Worm (Caenorhabditis elegans) whole organism, L2 larva: Measurements from ENCODE around the gene F44F4.3.
A peak's percentile ranks its signal among the peaks of the same experiment; 100 is the strongest.

Experiments used
- C34F6.9 ChIP-seq: fragments of 150-350 bp; optimal IDR thresholded peaks from 2 replicates; lab custom pipeline; 2014; ENCODE audit warnings: missing biosample characterization, missing genetic modification characterization
- F13H6.1 ChIP-seq: sonication (generic microtip); optimal IDR thresholded peaks from 2 replicates; lab custom pipeline; 2016; ENCODE audit warnings: missing genetic modification characterization, missing compliant biosample characterization
- R02D3.7 ChIP-seq: fragments of 150-350 bp; optimal IDR thresholded peaks from 2 replicates; lab custom pipeline; 2014; ENCODE audit warnings: missing biosample characterization, missing genetic modification characterization
- Y55F3AM.14 ChIP-seq: fragments of 200-800 bp; sonication (Bioruptor generic); optimal IDR thresholded peaks from 2 replicates; lab custom pipeline; 2018; ENCODE audit warnings: mild to moderate bottlenecking, missing genetic modification characterization, missing compliant biosample characterization
- ZK546.5 ChIP-seq: sonication (generic microtip); optimal IDR thresholded peaks from 2 replicates; lab custom pipeline; 2017; ENCODE audit warnings: missing biosample characterization, missing genetic modification characterization
- alr-1 ChIP-seq: fragments of 150-350 bp; optimal IDR thresholded peaks from 2 replicates; lab custom pipeline; 2014; ENCODE audit warnings: missing biosample characterization, missing genetic modification characterization
- aly-2 ChIP-seq: fragments of 150-350 bp; optimal IDR thresholded peaks from 2 replicates; lab custom pipeline; 2014; ENCODE audit warnings: missing biosample characterization, missing genetic modification characterization
- ama-1 ChIP-seq: fragments of 150-350 bp; optimal IDR thresholded peaks from 2 replicates; lab custom pipeline; 2018; ENCODE audit warnings: inconsistent platforms
- blmp-1 ChIP-seq: sonication (generic microtip); optimal IDR thresholded peaks from 2 replicates; lab custom pipeline; 2017; ENCODE audit warnings: missing genetic modification characterization, mild to moderate bottlenecking, missing compliant biosample characterization, antibody characterized with exemption, moderate library complexity; ENCODE audit not compliant: insufficient read depth
- ceh-16 ChIP-seq: fragments of 150-350 bp; optimal IDR thresholded peaks from 2 replicates; lab custom pipeline; 2014; ENCODE audit warnings: missing biosample characterization, missing genetic modification characterization
- ceh-82 ChIP-seq: fragments of 150-350 bp; optimal IDR thresholded peaks from 2 replicates; lab custom pipeline; 2014; ENCODE audit warnings: missing biosample characterization, missing genetic modification characterization
- crh-2 ChIP-seq: sonication (generic microtip); optimal IDR thresholded peaks from 2 replicates; lab custom pipeline; 2017; ENCODE audit warnings: missing biosample characterization, missing genetic modification characterization
- dmd-4 ChIP-seq: sonication (generic microtip); optimal IDR thresholded peaks from 2 replicates; lab custom pipeline; 2017; ENCODE audit warnings: missing biosample characterization, missing genetic modification characterization
- egl-27 ChIP-seq: sonication (generic microtip); optimal IDR thresholded peaks from 3 replicates; lab custom pipeline; 2017; ENCODE audit warnings: missing biosample characterization, missing genetic modification reagents, missing genetic modification characterization
- elt-1 ChIP-seq: fragments of 150-350 bp; optimal IDR thresholded peaks from 2 replicates; lab custom pipeline; 2014; ENCODE audit warnings: missing biosample characterization, missing genetic modification characterization
- elt-3 ChIP-seq: sonication (generic microtip); optimal IDR thresholded peaks from 2 replicates; lab custom pipeline; 2017; ENCODE audit warnings: missing biosample characterization, missing genetic modification characterization
- fos-1 ChIP-seq: fragments of 150-350 bp; optimal IDR thresholded peaks from 2 replicates; lab custom pipeline; 2014; ENCODE audit warnings: missing biosample characterization, missing genetic modification characterization
- gmeb-1 ChIP-seq: fragments of 150-350 bp; optimal IDR thresholded peaks from 2 replicates; lab custom pipeline; 2014; ENCODE audit warnings: missing biosample characterization, missing genetic modification characterization
- lin-11 ChIP-seq: fragments of 150-350 bp; sonication (generic microtip); optimal IDR thresholded peaks from 2 replicates; lab custom pipeline; 2014; ENCODE audit warnings: missing biosample characterization, missing genetic modification characterization, inconsistent platforms, mixed read lengths
- lin-13 ChIP-seq: fragments of 150-350 bp; optimal IDR thresholded peaks from 2 replicates; lab custom pipeline; 2014; ENCODE audit warnings: missing biosample characterization, missing genetic modification reagents, missing genetic modification characterization
- lin-39 ChIP-seq: fragments of 150-350 bp; optimal IDR thresholded peaks from 2 replicates; lab custom pipeline; 2014; ENCODE audit warnings: missing biosample characterization, missing genetic modification reagents, missing genetic modification characterization
- lsy-2 ChIP-seq, 2 experiments: fragments of 150-350 bp in 1 of 2; sonication (generic microtip) in 1 of 2; optimal IDR thresholded peaks; 2 replicates each; lab custom pipeline; 2014 to 2017; ENCODE audit warnings: missing biosample characterization in 2 of 2, missing genetic modification characterization in 2 of 2
- mab-5 ChIP-seq: fragments of 150-350 bp; optimal IDR thresholded peaks from 2 replicates; lab custom pipeline; 2014; ENCODE audit warnings: missing biosample characterization, missing genetic modification characterization
- mbf-1 ChIP-seq: sonication (generic microtip); optimal IDR thresholded peaks from 2 replicates; lab custom pipeline; 2017; ENCODE audit warnings: missing biosample characterization, missing genetic modification characterization
- mdl-1 ChIP-seq, 2 experiments: fragments of 150-350 bp in 1 of 2; sonication (generic microtip) in 1 of 2; optimal IDR thresholded peaks; 2 replicates each; lab custom pipeline; 2017; ENCODE audit warnings: missing biosample characterization in 2 of 2, missing genetic modification characterization in 2 of 2
- nhr-10 ChIP-seq: sonication (generic microtip); optimal IDR thresholded peaks from 2 replicates; lab custom pipeline; 2017; ENCODE audit warnings: missing biosample characterization, missing genetic modification characterization
- nhr-11 ChIP-seq: fragments of 150-350 bp; optimal IDR thresholded peaks from 2 replicates; lab custom pipeline; 2014; ENCODE audit warnings: missing biosample characterization, missing genetic modification characterization
- nhr-12 ChIP-seq: fragments of 150-350 bp; optimal IDR thresholded peaks from 2 replicates; lab custom pipeline; 2014; ENCODE audit warnings: missing biosample characterization, missing genetic modification characterization
- nhr-129 ChIP-seq: fragments of 150-350 bp; optimal IDR thresholded peaks from 2 replicates; lab custom pipeline; 2014; ENCODE audit warnings: missing biosample characterization, missing genetic modification characterization
- nhr-21 ChIP-seq: fragments of 150-350 bp; optimal IDR thresholded peaks from 2 replicates; lab custom pipeline; 2014; ENCODE audit warnings: missing biosample characterization, missing genetic modification characterization
- nhr-23 ChIP-seq: fragments of 150-350 bp; optimal IDR thresholded peaks from 2 replicates; lab custom pipeline; 2014; ENCODE audit warnings: missing biosample characterization, missing genetic modification reagents, missing genetic modification characterization
- nhr-237 ChIP-seq: fragments of 150-350 bp; optimal IDR thresholded peaks from 2 replicates; lab custom pipeline; 2014; ENCODE audit warnings: missing biosample characterization, missing genetic modification characterization
- nhr-25 ChIP-seq: fragments of 150-350 bp; sonication (generic microtip); optimal IDR thresholded peaks from 3 replicates; lab custom pipeline; 2014; ENCODE audit warnings: missing biosample characterization, missing genetic modification characterization
- nhr-6 ChIP-seq: fragments of 150-350 bp; optimal IDR thresholded peaks from 2 replicates; lab custom pipeline; 2014; ENCODE audit warnings: missing biosample characterization, missing genetic modification characterization
- nhr-77 ChIP-seq: fragments of 150-350 bp; optimal IDR thresholded peaks from 2 replicates; lab custom pipeline; 2014; ENCODE audit warnings: missing biosample characterization, missing genetic modification characterization
- peb-1 ChIP-seq: fragments of 150-350 bp; optimal IDR thresholded peaks from 2 replicates; lab custom pipeline; 2014; ENCODE audit warnings: missing biosample characterization, missing genetic modification characterization
- sem-4 ChIP-seq: fragments of 150-350 bp; optimal IDR thresholded peaks from 2 replicates; lab custom pipeline; 2014; ENCODE audit warnings: missing biosample characterization, missing genetic modification reagents, missing genetic modification characterization
- skn-1 ChIP-seq: sonication (generic microtip); optimal IDR thresholded peaks from 2 replicates; lab custom pipeline; 2017; ENCODE audit warnings: missing biosample characterization, missing genetic modification characterization
- sma-3 ChIP-seq: sonication (generic microtip); optimal IDR thresholded peaks from 2 replicates; lab custom pipeline; 2016; ENCODE audit warnings: missing genetic modification reagents, missing genetic modification characterization, missing compliant biosample characterization
- sma-9 ChIP-seq, 2 experiments: fragments of 150-350 bp in 1 of 2; sonication (generic microtip) in 1 of 2; optimal IDR thresholded peaks; 2 replicates each; lab custom pipeline; 2014 to 2016; ENCODE audit warnings: missing genetic modification characterization in 2 of 2, mild to moderate bottlenecking in 1 of 2, missing biosample characterization in 1 of 2, missing compliant biosample characterization in 1 of 2, missing genetic modification reagents in 1 of 2, moderate library complexity in 1 of 2
- snpc-4 ChIP-seq: fragments of 150-350 bp; optimal IDR thresholded peaks from 2 replicates; lab custom pipeline; 2014; ENCODE audit warnings: missing biosample characterization, missing genetic modification characterization
- unc-39 ChIP-seq: fragments of 150-350 bp; optimal IDR thresholded peaks from 2 replicates; lab custom pipeline; 2014; ENCODE audit warnings: missing biosample characterization, missing genetic modification characterization
- unc-55 ChIP-seq: fragments of 150-350 bp; sonication (generic microtip); optimal IDR thresholded peaks from 3 replicates; lab custom pipeline; 2014; ENCODE audit warnings: missing biosample characterization, missing genetic modification reagents, missing genetic modification characterization
- unc-62 ChIP-seq: fragments of 150-350 bp; optimal IDR thresholded peaks from 2 replicates; lab custom pipeline; 2014; ENCODE audit warnings: missing biosample characterization, missing genetic modification reagents, missing genetic modification characterization
- zag-1 ChIP-seq: fragments of 150-350 bp; optimal IDR thresholded peaks from 2 replicates; lab custom pipeline; 2014; ENCODE audit warnings: missing biosample characterization, missing genetic modification characterization
- ztf-1 ChIP-seq: fragments of 200-800 bp; sonication (Bioruptor generic); conservative IDR thresholded peaks from 2 replicates; pipeline ENCODE4 v1.3.6; 2022; ENCODE audit warnings: missing genetic modification characterization, missing compliant biosample characterization
- ztf-11 ChIP-seq: sonication (generic microtip); optimal IDR thresholded peaks from 2 replicates; lab custom pipeline; 2017; ENCODE audit warnings: missing biosample characterization, missing genetic modification characterization
- ztf-4 ChIP-seq: fragments of 150-350 bp; optimal IDR thresholded peaks from 2 replicates; lab custom pipeline; 2014; ENCODE audit warnings: missing biosample characterization, missing genetic modification characterization

F44F4.3 gene

ce11 chrII:10930678-10931650 lies 45.2 kb upstream of the F44F4.3 start:
- TF ChIP-seq nhr-6 (tag; lab: Kevin White, UChicago) (no peak), nhr-10 (tag; lab: Kevin White, UChicago) (no peak), elt-1 (tag; lab: Kevin White, UChicago) (no peak), ceh-82 (tag; lab: Kevin White, UChicago) (no peak)
- TF ChIP-seq, all 48 proteins: peak for 0

- TF ChIP-seq ztf-11 (tag; lab: Kevin White, UChicago): no peak
- no peak for TF ChIP-seq nhr-12 (tag; lab: Kevin White, UChicago)
- no peak for TF ChIP-seq egl-27 (tag; lab: Kevin White, UChicago)
- no peak for TF ChIP-seq mab-5 (tag; lab: Kevin White, UChicago)
- TF ChIP-seq lin-13 (GFP tag; lab: Kevin White, UChicago): no peak
- no peak for TF ChIP-seq sem-4 (tag; lab: Kevin White, UChicago)
- peak; percentile 60 for TF ChIP-seq nhr-21
- no peak for TF ChIP-seq aly-2 (tag; lab: Kevin White, UChicago)
- TF ChIP-seq peb-1 (tag; lab: Kevin White, UChicago): no peak
- no peak for TF ChIP-seq ZK546.5 (tag; lab: Kevin White, UChicago)
- TF ChIP-seq snpc-4: no peak
- no peak for TF ChIP-seq elt-1 (tag; lab: Kevin White, UChicago)
- TF ChIP-seq nhr-129 (tag; lab: Kevin White, UChicago): no peak
- peak; percentile 63 for TF ChIP-seq gmeb-1 (tag; lab: Kevin White, UChicago)
- no peak for TF ChIP-seq blmp-1
- no peak for TF ChIP-seq nhr-11 (tag; lab: Kevin White, UChicago)
- no peak for TF ChIP-seq R02D3.7 (tag; lab: Kevin White, UChicago)
- peak; percentile 68 for TF ChIP-seq fos-1
- no peak for TF ChIP-seq unc-62 (GFP tag; lab: Kevin White, UChicago)
- TF ChIP-seq nhr-25 (tag; lab: Kevin White, UChicago): no peak
- TF ChIP-seq skn-1 (tag; lab: Kevin White, UChicago): no peak
- no peak for TF ChIP-seq mdl-1 (tag; optimal IDR thresholded peaks at IDR 0.05; lab: Kevin White, UChicago)
- TF ChIP-seq nhr-6 (tag; lab: Kevin White, UChicago): no peak
- no peak for TF ChIP-seq alr-1 (tag; lab: Kevin White, UChicago)
- TF ChIP-seq ceh-82 (tag; lab: Kevin White, UChicago): no peak
- TF ChIP-seq ztf-1: no peak
- TF ChIP-seq sma-9 (GFP tag; optimal IDR thresholded peaks at IDR 0.05; lab: Kevin White, UChicago): peak; percentile 15
- TF ChIP-seq sma-9 (tag; optimal IDR thresholded peaks at IDR 0.05; lab: Kevin White, UChicago): no peak
- TF ChIP-seq nhr-77 (tag; lab: Kevin White, UChicago): no peak
- TF ChIP-seq ceh-16: no peak
- no peak for TF ChIP-seq F13H6.1
- TF ChIP-seq nhr-23: no peak
- no peak for TF ChIP-seq nhr-237 (tag; lab: Kevin White, UChicago)
- no peak for TF ChIP-seq C34F6.9 (tag; lab: Kevin White, UChicago)
- TF ChIP-seq sma-3 (GFP tag; lab: Kevin White, UChicago): no peak
- TF ChIP-seq nhr-10 (tag; lab: Kevin White, UChicago): no peak
- TF ChIP-seq dmd-4 (tag; lab: Kevin White, UChicago): no peak
- TF ChIP-seq crh-2: peak; percentile 2
- TF ChIP-seq unc-39: no peak
- TF ChIP-seq elt-3 (tag; lab: Kevin White, UChicago): no peak
- TF ChIP-seq ama-1 (lab: Kevin White, UChicago): peak; percentile 46
- TF ChIP-seq Y55F3AM.14 (GFP tag; lab: Kevin White, UChicago): no peak
- peak in 1 of 2 experiments; percentile 49 for TF ChIP-seq lsy-2 (tag; optimal IDR thresholded peaks at IDR 0.05; lab: Kevin White, UChicago)
- TF ChIP-seq lin-11 (tag; lab: Kevin White, UChicago): no peak
- no peak for TF ChIP-seq unc-55 (GFP tag; lab: Kevin White, UChicago)
- no peak for TF ChIP-seq ztf-4 (tag; lab: Kevin White, UChicago)
- TF ChIP-seq mbf-1 (tag; lab: Kevin White, UChicago): no peak
- TF ChIP-seq lin-39 (tag; lab: Kevin White, UChicago): no peak
- no peak for TF ChIP-seq zag-1 (tag; lab: Kevin White, UChicago)
Measured at ce11 chrII:10925804-10926570, 40.3 kb upstream of the F44F4.3 start, which contains the start of gene metr-1. metr-1 (plus strand) TSS chrII:10926561.
